Fruit fly (Drosophila melanogaster) whole organism, larva: ENCODE measurements around the gene His3.3A.

ENCODE experiments used
- noc ChIP-seq: fragments of 200-800 bp; sonication (Bioruptor generic); optimal IDR thresholded peaks from 3 replicates; lab custom pipeline; 2019; ENCODE audit warnings: missing biosample characterization, mild to moderate bottlenecking, missing genetic modification characterization, moderate library complexity

The His3.3A gene

DNA sequence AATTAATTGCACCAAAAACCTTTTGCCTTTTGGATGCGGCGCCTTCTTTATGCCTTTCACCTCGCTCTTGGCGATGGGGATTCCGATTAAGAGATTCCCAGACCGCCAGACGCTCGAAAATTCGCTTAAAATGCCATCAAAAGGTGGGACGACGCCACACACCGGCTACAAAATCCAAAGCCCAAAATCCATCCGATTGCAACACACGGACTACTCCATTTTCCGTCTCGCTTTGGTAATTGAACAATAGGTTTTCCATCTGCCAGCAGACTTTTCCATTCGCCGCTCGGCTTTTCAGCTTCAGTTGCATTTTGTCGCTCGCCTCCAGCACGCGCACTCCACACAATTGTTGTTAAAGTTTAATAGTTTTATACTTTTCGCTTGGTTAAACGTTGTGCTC, 5.7 kb downstream of the His3.3A start, which contains the start of gene qtc:
qtc (plus strand) TSS at position 301 of the 400 bp plus-strand sequence.
- TF ChIP-seq noc (tag; lab: Kevin White, UChicago): no peak

DNA sequence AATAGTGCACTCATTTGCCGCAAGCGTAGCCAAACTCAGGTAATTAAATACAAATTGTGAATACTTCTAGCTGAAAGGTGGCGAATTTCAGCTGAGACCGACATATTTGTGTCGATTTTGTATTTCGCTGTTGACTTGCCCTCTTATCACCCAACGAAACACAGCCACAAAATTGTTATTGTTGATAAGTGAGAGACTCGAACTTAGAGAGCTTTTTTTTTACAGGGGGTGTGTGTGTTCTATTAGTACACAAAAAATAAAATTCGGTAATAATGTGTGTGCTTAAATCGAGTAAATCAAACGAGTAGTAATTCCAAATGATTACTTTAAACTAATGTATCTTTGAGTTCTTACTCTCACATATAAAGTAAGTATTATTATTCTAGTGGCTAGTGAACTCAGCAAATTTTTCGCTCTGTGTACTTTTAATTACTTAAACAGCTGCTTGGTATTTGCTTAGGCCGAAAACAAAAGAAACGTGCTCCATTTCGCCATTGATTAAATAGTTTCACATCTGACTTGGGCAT, 6.2 kb downstream of the His3.3A start:
- TF ChIP-seq noc (tag; lab: Kevin White, UChicago): peak; percentile 90

DNA sequence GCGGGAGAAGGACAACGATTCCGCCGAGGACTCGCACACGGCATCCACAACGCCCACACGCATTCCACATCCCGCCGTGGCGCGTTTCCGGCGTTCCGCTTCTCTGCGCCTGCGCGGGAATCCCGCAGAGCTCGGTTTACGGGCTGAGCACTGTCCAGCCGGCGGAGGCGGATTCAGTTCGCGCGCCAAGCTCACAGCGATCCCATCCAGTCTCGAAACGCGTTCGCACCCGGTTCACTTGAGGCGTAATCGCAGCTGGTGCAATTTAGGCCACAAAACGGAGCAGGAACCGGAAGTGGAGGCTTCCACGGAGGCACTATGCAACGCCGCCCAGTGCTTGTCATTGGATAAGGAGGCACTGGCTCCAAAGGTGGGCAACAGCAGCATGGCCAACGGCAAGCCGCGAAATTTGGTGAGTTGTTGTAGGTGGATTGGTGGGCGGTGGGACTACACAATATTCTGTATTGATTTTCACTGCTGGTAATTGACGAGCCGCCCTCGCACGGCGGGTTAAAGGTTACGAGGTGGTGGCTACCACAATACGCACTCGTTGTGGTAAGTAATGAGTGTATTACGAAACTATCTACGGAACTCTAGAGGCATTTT, 8.0 kb downstream of the His3.3A start:
- TF ChIP-seq noc (tag; lab: Kevin White, UChicago): no peak

DNA sequence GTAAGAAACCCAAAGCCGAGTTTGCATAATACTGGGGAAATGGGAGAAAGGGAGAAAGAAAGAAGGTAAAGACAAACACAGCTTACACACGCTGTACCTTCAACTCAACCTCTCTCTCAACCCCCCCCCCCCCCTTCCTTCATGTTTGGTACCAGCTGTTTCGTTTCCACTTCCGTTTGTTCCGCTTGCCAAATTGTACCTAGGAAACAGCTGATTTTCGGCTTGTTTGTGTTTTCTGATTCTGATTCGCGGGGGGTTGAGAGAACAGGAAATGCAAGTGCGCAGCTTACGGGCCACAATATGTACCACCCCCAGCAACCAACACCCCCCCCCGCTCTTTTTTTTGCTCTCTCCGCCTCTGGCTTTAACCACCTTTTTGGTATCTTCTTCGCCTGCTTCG, 9.1 kb downstream of the His3.3A start:
- TF ChIP-seq noc (tag; lab: Kevin White, UChicago): no peak

DNA sequence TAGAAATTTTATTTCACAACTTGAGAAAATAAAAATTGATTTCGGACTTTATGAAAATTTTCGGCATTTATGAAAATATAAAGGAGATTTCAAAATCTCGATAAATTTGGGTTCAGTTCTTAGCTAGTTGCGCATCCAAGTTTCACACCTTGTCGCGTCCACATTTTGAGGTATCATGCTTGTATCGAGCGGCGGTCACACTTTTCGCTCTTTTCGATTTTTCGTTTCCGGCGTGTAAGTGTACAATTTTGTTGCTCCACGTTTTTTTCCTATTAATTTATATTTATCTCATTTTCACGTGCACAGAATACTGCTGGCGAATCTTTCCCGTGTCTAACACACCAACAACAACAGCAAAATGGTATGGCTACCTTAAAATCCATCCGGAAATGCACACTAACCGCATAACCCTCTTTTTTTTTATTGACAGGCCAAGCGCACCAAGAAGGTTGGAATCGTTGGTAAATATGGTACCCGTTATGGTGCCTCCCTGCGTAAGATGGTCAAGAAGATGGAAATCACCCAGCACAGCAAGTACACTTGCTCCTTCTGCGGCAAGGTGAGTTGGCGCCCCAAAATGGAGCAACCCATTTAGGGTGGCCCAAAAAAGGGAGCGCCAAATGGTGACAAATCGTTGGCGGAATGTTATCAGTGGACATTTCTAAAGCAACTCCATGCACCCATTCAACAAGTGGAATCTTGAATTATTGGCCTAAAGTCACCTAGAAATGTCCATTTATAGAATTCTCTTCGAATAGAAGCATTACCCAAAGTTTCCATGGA, 16.1 kb downstream of the His3.3A start, which contains the start of gene RpL37A:
RpL37A (plus strand) TSS at position 161 of the 783 bp plus-strand sequence.
- peak; percentile 20 for TF ChIP-seq noc (tag; lab: Kevin White, UChicago)

DNA sequence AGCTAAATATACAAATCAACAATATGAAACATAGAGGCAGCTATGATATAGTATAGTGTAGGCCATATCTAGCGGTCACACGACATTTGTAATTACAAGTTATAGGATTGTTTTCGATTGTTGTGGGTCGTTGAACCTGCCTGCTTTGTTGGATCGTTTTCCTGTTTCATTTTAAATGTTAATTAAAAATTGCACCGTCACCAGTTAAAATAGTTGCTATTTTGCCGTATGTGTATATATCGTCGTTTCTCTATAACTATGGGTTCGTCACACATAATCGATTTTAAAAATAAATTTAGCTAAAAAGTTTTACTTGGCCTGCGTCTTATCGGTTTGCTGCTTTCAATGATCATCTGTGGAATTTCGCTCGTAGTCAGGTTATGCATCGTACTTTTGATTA, 17.5 kb downstream of the His3.3A start:
- no peak for TF ChIP-seq noc (tag; lab: Kevin White, UChicago)

DNA sequence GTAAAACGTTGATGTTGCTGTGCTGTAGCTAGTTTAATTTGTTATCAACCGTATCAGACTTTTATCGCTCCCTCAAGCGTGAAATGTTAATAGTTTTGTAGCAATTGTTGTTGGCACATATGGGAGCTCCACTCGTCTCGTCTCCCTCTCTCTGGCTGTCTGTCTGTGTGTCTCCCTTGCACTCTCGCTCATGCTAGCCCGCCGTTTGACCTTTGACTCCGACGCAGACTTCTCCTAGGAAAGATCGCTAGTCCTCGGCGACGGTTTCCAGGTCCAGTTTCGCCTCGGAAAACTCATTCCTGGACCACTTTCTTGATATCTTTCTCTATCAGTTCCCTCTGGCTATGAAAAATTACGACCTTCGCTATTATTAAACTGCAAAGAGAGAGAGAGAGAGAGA, 24.3 kb downstream of the His3.3A start:
- TF ChIP-seq noc (tag; lab: Kevin White, UChicago): no peak

DNA sequence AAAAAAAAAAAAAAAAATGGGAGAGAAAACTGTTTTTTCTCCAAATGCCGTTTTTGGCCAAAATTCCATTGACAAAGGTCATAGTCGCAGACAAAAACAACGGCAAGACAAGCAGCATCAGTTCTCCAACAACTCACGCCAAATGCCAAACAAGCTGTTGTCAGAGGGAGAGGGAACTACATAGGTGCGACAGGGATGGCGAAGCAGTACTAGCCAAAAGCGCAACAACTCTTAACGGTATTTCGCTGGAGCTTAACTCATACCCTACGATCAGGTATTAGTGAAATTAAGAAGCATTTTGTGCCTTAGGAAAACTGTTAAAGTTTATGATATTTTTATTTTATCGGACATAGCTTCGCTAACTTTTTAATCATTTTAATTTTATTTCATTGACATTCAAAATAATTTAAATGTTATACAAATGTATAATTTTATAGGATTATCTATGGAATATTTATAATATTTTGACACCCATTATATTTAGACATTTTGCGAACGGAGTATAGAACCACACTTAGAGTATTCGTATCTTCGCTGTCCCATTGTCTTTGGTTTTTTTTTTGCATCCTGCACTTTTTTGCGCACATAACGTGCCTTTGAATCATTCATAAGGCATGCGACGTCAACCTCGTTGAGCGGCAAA, 25.5 kb downstream of the His3.3A start:
- peak; percentile 19 for TF ChIP-seq noc (tag; lab: Kevin White, UChicago)

DNA sequence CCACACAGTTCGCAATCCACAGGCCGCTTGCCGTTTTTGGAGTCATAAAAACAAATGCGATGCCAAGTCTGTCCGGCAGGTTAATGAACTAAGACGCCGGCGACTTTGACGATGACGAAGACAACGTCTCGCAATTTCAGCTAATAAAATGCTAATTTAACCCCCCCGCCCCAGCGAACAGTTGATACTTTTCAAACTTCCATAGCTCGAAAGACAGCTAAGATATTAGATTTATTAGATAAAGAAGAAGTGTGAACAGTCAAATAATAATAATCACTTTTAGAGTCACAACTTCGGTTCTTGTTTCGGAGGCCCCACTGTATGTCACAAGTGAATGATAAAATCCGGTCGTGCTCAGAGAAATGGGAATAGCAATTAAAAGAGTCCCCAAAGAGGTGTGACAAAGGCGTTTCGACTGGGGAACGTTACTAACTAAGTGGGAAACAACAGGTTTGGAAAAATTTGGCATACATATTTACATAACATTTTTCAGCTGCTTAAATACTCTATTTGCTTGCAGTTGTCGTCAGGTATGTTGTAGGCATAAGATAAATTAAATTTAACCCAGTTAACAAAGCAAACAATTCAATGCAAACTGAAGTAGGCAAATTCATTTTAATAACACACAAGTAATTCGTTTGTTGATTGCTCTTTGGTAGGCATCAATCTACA, 29.9 kb downstream of the His3.3A start:
- TF ChIP-seq noc (tag; lab: Kevin White, UChicago): peak; percentile 76

DNA sequence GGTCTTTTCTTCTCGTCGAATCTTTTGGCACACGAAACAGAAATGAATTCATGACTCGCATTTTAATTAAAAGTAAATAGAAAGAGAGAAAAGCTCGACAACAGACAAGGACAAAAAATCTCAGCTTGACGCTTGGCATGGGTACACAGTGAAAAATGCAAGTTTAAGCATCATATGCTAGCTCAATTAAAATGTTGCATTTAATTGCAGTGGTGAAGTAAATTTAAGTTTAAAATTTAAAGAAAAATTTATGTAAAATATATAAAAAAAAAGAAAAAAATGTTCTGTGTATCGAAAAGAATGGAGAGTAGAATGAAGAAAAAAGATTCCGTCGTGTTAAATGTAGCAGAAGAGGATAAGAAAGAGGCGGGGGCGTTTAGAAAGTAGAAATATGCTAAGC, 30.7 kb downstream of the His3.3A start:
- peak; percentile 46 for TF ChIP-seq noc (tag; lab: Kevin White, UChicago)

DNA sequence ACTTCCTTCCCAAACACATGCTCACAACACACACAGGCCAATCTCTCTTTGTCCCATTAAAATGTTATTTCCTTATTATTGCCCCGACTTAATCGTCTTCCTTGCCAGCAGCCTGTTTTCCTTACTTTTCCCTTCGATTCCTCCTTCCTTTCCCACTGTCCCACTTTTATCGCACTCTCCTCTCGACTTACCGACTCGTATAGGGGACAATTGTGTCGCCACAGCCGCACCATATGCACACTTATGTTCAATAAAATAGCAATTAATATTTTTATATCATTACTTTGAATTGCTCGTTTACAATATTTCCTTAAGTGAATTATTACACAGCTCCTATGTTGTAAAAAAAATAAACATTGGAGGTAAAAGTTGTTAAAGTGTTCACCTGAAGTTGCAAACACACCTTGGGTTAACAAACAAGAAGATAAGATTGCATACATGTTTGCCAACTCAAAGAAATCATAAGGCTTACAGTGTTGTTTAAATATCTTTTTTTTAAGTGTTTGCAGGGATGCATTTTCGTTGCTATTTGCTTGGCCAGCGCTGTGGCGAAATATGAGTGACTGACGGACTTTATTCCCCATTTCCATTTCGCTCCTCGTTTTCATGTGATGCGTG, 32.2 kb downstream of the His3.3A start:
- peak; percentile 77 for TF ChIP-seq noc (tag; lab: Kevin White, UChicago)

DNA sequence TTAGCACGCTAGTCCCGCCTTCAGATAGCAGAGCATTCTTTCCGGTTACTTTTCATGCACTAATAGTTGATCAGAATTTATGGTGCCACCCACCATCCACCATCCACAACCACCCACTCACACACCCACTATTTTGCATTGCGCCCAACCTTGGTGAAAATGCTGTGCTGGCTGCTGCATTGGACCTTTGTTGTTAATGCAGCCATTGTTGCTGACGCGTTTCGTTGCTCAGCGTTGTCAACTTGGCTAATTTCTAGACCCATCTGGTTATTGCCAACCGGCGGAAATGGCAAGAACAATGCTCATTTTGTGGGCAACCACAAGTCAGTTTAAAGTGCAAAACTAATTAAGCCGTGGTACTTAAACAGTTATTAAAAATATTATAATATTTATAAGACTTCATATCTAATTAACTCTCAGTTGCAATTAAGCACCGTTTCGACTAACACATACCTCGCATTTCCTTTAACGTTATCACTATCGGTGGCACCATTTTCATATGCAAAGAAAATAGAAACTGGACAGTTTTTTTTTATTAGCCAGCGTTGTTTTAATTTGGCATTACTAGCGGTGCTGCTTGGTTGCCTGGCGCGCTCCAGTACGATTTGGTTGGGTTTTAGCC, 33.9 kb downstream of the His3.3A start:
- no peak for TF ChIP-seq noc (tag; lab: Kevin White, UChicago)

DNA sequence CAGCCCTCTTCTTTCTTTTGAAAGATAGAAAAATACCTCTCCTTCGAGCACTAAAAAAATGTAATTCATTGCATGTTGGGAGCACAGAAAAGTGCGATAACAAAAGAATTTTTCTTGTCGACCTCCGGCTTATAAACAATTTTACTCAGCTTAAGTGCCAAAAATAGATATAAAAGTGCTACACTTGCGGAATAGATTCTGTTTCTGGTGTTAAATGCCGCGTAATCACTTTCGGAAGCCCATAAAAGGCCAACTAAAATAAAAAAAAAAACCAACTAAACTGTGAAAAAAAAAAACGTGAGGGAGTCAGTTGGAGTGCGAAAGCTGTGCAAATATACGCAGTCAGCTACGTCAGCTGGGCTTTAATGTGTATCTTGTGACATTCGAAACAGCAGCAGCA, 34.8 kb downstream of the His3.3A start:
- TF ChIP-seq noc (tag; lab: Kevin White, UChicago): no peak

DNA sequence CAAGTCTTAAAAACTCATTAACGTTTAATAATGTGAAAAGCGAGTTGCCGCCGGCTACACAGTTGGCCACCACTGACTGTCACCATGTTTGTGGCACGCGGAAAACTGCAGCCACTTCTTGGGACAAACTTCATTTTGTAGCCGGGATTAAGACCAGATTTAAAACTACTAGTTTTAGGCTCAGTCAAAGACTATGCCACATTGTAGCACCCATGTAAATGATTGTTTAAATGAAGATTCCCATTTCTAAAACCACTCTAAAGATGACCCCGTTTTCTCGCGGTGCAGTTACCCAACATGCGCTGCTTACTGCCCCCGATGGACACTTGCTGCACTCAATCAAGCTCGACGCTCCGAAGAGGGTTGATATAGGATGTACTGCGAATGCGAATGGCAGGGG, 35.5 kb downstream of the His3.3A start:
- no peak for TF ChIP-seq noc (tag; lab: Kevin White, UChicago)

DNA sequence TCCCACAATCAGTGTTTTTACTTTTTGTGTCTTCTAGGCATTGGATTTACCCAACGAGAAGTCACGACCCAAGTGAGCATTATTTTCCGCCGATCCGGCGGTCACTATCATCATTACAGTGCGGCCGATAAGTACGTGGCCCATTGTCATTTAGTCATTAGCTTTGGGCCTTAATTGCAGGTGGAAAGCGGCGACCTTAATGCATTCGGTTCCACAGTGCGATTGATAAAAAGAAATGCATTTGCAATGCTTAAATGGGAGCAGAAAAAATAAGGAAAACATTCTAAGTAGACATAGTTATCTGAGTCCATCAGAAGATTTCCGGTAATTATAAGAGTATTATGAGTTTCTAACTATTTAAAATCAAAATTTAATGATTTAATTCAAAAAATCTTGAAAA, 37.3 kb downstream of the His3.3A start:
- peak; percentile 11 for TF ChIP-seq noc (tag; lab: Kevin White, UChicago)
